Worm (Caenorhabditis elegans) whole organism, L3 larva: ENCODE results near the gene ZK662.5.

Experiments used
- R02D3.7 ChIP-seq: fragments of 150-350 bp; optimal IDR thresholded peaks from 2 replicates; lab custom pipeline; 2014; ENCODE audit warnings: missing biosample characterization, missing genetic modification characterization
- ZK546.5 ChIP-seq: sonication (generic microtip); optimal IDR thresholded peaks from 2 replicates; lab custom pipeline; 2017; ENCODE audit warnings: missing biosample characterization, missing genetic modification characterization
- aly-2 ChIP-seq: fragments of 150-350 bp; optimal IDR thresholded peaks from 2 replicates; lab custom pipeline; 2014; ENCODE audit warnings: missing biosample characterization, missing genetic modification characterization
- ama-1 ChIP-seq: fragments of 150-350 bp; optimal IDR thresholded peaks from 2 replicates; lab custom pipeline; 2018
- ceh-16 ChIP-seq: sonication (generic microtip); optimal IDR thresholded peaks from 2 replicates; lab custom pipeline; 2017; ENCODE audit warnings: missing biosample characterization, missing genetic modification characterization
- ceh-28 ChIP-seq: fragments of 150-350 bp; optimal IDR thresholded peaks from 2 replicates; lab custom pipeline; 2014; ENCODE audit warnings: missing biosample characterization, missing genetic modification reagents, missing genetic modification characterization
- ceh-82 ChIP-seq: fragments of 150-350 bp; optimal IDR thresholded peaks from 2 replicates; lab custom pipeline; 2014; ENCODE audit warnings: missing biosample characterization, missing genetic modification characterization
- ceh-9 ChIP-seq: sonication (generic microtip); optimal IDR thresholded peaks from 2 replicates; lab custom pipeline; 2018; ENCODE audit warnings: missing biosample characterization, missing genetic modification characterization
- daf-12 ChIP-seq: fragments of 150-350 bp; optimal IDR thresholded peaks from 2 replicates; lab custom pipeline; 2014; ENCODE audit warnings: missing biosample characterization, missing genetic modification reagents, missing genetic modification characterization
- egl-27 ChIP-seq: sonication (generic microtip); optimal IDR thresholded peaks from 4 replicates; lab custom pipeline; 2017; ENCODE audit warnings: missing biosample characterization, missing genetic modification reagents, missing genetic modification characterization
- egl-5 ChIP-seq: fragments of 150-350 bp; optimal IDR thresholded peaks from 2 replicates; lab custom pipeline; 2017; ENCODE audit warnings: missing biosample characterization, missing genetic modification reagents, missing genetic modification characterization, inconsistent platforms
- elt-1 ChIP-seq: fragments of 150-350 bp; optimal IDR thresholded peaks from 2 replicates; lab custom pipeline; 2014; ENCODE audit warnings: missing biosample characterization, missing genetic modification characterization
- elt-2 ChIP-seq: sonication (generic microtip); optimal IDR thresholded peaks from 2 replicates; lab custom pipeline; 2016; ENCODE audit warnings: missing genetic modification reagents, mild to moderate bottlenecking, missing genetic modification characterization, missing compliant biosample characterization
- elt-3 ChIP-seq, 3 experiments: fragments of 150-350 bp in 1 of 3; sonication (generic microtip) in 2 of 3; optimal IDR thresholded peaks; 2 replicates in 2 of 3; 4 replicates in 1 of 3; lab custom pipeline; 2014 to 2017; ENCODE audit warnings: missing biosample characterization in 3 of 3, missing genetic modification characterization in 3 of 3
- eor-1 ChIP-seq, 2 experiments: fragments of 150-350 bp; optimal IDR thresholded peaks; 2 replicates each; lab custom pipeline; 2014 to 2018; ENCODE audit warnings: missing biosample characterization in 2 of 2, missing genetic modification characterization in 2 of 2
- fkh-10 ChIP-seq: sonication (generic microtip); optimal IDR thresholded peaks from 2 replicates; lab custom pipeline; 2017; ENCODE audit warnings: missing biosample characterization, missing genetic modification reagents, missing genetic modification characterization
- fkh-2 ChIP-seq: fragments of 150-350 bp; optimal IDR thresholded peaks from 2 replicates; lab custom pipeline; 2014; ENCODE audit warnings: missing biosample characterization, missing genetic modification reagents, missing genetic modification characterization
- fos-1 ChIP-seq: fragments of 150-350 bp; optimal IDR thresholded peaks from 2 replicates; lab custom pipeline; 2014; ENCODE audit warnings: missing biosample characterization, missing genetic modification characterization
- hmg-11 ChIP-seq: sonication (generic microtip); optimal IDR thresholded peaks from 2 replicates; lab custom pipeline; 2016; ENCODE audit warnings: missing genetic modification characterization, missing compliant biosample characterization
- jun-1 ChIP-seq: fragments of 150-350 bp; optimal IDR thresholded peaks from 2 replicates; lab custom pipeline; 2014; ENCODE audit warnings: missing biosample characterization, missing genetic modification reagents, missing genetic modification characterization
- lin-15B ChIP-seq: fragments of 150-350 bp; optimal IDR thresholded peaks from 2 replicates; lab custom pipeline; 2014; ENCODE audit warnings: missing biosample characterization, missing genetic modification characterization
- lin-39 ChIP-seq: fragments of 150-350 bp; optimal IDR thresholded peaks from 2 replicates; lab custom pipeline; 2018; ENCODE audit warnings: missing biosample characterization, missing genetic modification reagents, missing genetic modification characterization
- lsy-12 ChIP-seq: sonication (generic microtip); optimal IDR thresholded peaks from 2 replicates; lab custom pipeline; 2016; ENCODE audit warnings: mild to moderate bottlenecking, missing genetic modification characterization, missing compliant biosample characterization
- mdl-1 ChIP-seq: fragments of 150-350 bp; optimal IDR thresholded peaks from 2 replicates; lab custom pipeline; 2014; ENCODE audit warnings: missing biosample characterization, missing genetic modification characterization
- mml-1 ChIP-seq: fragments of 150-350 bp; sonication (generic microtip); optimal IDR thresholded peaks from 3 replicates; lab custom pipeline; 2014; ENCODE audit warnings: missing biosample characterization, missing genetic modification characterization
- nfya-1 ChIP-seq: sonication (generic microtip); optimal IDR thresholded peaks from 2 replicates; lab custom pipeline; 2017; ENCODE audit warnings: missing genetic modification characterization, mild to moderate bottlenecking, missing compliant biosample characterization, antibody characterized with exemption, moderate library complexity; ENCODE audit not compliant: insufficient read depth
- nhr-11 ChIP-seq: fragments of 150-350 bp; optimal IDR thresholded peaks from 2 replicates; lab custom pipeline; 2014; ENCODE audit warnings: missing biosample characterization, missing genetic modification characterization
- nhr-12 ChIP-seq: fragments of 150-350 bp; optimal IDR thresholded peaks from 2 replicates; lab custom pipeline; 2014; ENCODE audit warnings: missing biosample characterization, missing genetic modification characterization
- nhr-23 ChIP-seq: fragments of 150-350 bp; optimal IDR thresholded peaks from 2 replicates; lab custom pipeline; 2014; ENCODE audit warnings: missing biosample characterization, missing genetic modification reagents, missing genetic modification characterization
- nhr-237 ChIP-seq: fragments of 150-350 bp; optimal IDR thresholded peaks from 2 replicates; lab custom pipeline; 2014; ENCODE audit warnings: missing biosample characterization, missing genetic modification characterization
- nhr-25 ChIP-seq: sonication (generic microtip); optimal IDR thresholded peaks from 2 replicates; lab custom pipeline; 2017; ENCODE audit warnings: missing biosample characterization, missing genetic modification characterization
- nhr-28 ChIP-seq: fragments of 150-350 bp; optimal IDR thresholded peaks from 2 replicates; lab custom pipeline; 2014; ENCODE audit warnings: missing biosample characterization, missing genetic modification characterization
- nhr-43 ChIP-seq: sonication (generic microtip); optimal IDR thresholded peaks from 2 replicates; lab custom pipeline; 2016; ENCODE audit warnings: mild to moderate bottlenecking, missing genetic modification characterization, missing compliant biosample characterization; ENCODE audit not compliant: poor library complexity, severe bottlenecking
- nhr-67 ChIP-seq: fragments of 150-350 bp; optimal IDR thresholded peaks from 2 replicates; lab custom pipeline; 2014; ENCODE audit warnings: missing biosample characterization, missing genetic modification characterization
- nhr-76 ChIP-seq: fragments of 150-350 bp; sonication (generic microtip); optimal IDR thresholded peaks from 5 replicates; lab custom pipeline; 2014; ENCODE audit warnings: missing biosample characterization, missing genetic modification characterization
- nhr-77 ChIP-seq: fragments of 150-350 bp; optimal IDR thresholded peaks from 2 replicates; lab custom pipeline; 2014; ENCODE audit warnings: missing biosample characterization, missing genetic modification characterization
- pha-4 ChIP-seq: fragments of 150-350 bp; optimal IDR thresholded peaks from 2 replicates; lab custom pipeline; 2014; ENCODE audit warnings: missing biosample characterization, missing genetic modification reagents, missing genetic modification characterization
- pqm-1 ChIP-seq: fragments of 150-350 bp; optimal IDR thresholded peaks from 2 replicates; lab custom pipeline; 2017; ENCODE audit warnings: missing biosample characterization, missing genetic modification characterization, inconsistent platforms
- sea-2 ChIP-seq: fragments of 150-350 bp; sonication (generic microtip); optimal IDR thresholded peaks from 4 replicates; lab custom pipeline; 2014; ENCODE audit warnings: missing biosample characterization, missing genetic modification reagents, missing genetic modification characterization
- skn-1 ChIP-seq: fragments of 150-350 bp; optimal IDR thresholded peaks from 2 replicates; lab custom pipeline; 2014; ENCODE audit warnings: missing biosample characterization, missing genetic modification characterization
- snpc-4 ChIP-seq: fragments of 150-350 bp; optimal IDR thresholded peaks from 2 replicates; lab custom pipeline; 2014; ENCODE audit warnings: missing biosample characterization, missing genetic modification characterization
- tbx-2 ChIP-seq: sonication (generic microtip); optimal IDR thresholded peaks from 2 replicates; lab custom pipeline; 2016; ENCODE audit warnings: mild to moderate bottlenecking, missing genetic modification characterization, missing compliant biosample characterization
- unc-39 ChIP-seq: sonication (generic microtip); optimal IDR thresholded peaks from 4 replicates; lab custom pipeline; 2017; ENCODE audit warnings: missing biosample characterization, missing genetic modification characterization
- unc-62 ChIP-seq: fragments of 150-350 bp; sonication (generic microtip); optimal IDR thresholded peaks from 4 replicates; lab custom pipeline; 2014; ENCODE audit warnings: missing biosample characterization, missing genetic modification reagents, missing genetic modification characterization
- zag-1 ChIP-seq: fragments of 150-350 bp; optimal IDR thresholded peaks from 2 replicates; lab custom pipeline; 2014; ENCODE audit warnings: missing biosample characterization, missing genetic modification characterization
- ztf-11 ChIP-seq: fragments of 150-350 bp; optimal IDR thresholded peaks from 2 replicates; lab custom pipeline; 2014; ENCODE audit warnings: missing biosample characterization, missing genetic modification characterization
- ztf-4 ChIP-seq: fragments of 150-350 bp; optimal IDR thresholded peaks from 2 replicates; lab custom pipeline; 2014; ENCODE audit warnings: missing biosample characterization, missing genetic modification characterization

The ZK662.5 gene

DNA sequence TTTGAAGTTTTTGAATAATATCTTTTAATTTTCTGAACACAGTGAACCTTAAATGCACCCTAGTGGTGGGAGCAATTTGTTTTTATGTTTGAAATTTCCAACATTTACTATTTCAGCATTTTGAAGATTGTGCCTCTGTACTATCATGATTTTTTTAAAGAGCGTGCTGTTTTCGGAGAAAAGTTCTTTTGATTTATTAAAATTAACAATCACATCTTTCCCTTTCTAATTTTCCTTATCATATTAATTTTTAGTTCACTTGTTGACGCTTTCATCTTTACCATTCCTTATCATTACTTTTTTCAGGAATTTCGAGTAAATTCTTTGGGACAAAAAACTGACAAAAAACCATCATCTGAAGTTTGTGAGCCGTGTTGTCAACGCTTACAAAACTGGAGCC is 13.5 kb upstream of the ZK662.5 start, which contains the start of gene nhr-48:
Gene nhr-48, plus strand, starts transcription at position 301 of the 400 bp plus-strand sequence.
- no peak for TF ChIP-seq R02D3.7
- TF ChIP-seq daf-12 = no peak
- no peak for TF ChIP-seq ztf-11 (tag; lab: Kevin White, UChicago)
- TF ChIP-seq egl-27 (tag; lab: Kevin White, UChicago) = no peak
- no peak for TF ChIP-seq unc-62 (GFP tag; lab: Kevin White, UChicago)
- TF ChIP-seq jun-1 (tag; lab: Kevin White, UChicago) = no peak
- TF ChIP-seq nhr-43 = no peak
- no peak for TF ChIP-seq nhr-12 (tag; lab: Kevin White, UChicago)
- no peak for TF ChIP-seq nhr-11
- no peak for TF ChIP-seq mml-1
- TF ChIP-seq lin-39 (tag; lab: Kevin White, UChicago) = no peak
- TF ChIP-seq aly-2 = no peak
- no peak for TF ChIP-seq nhr-237
- no peak for TF ChIP-seq sea-2
- no peak for TF ChIP-seq nhr-76 (tag; lab: Kevin White, UChicago)
- no peak for TF ChIP-seq fkh-10 (GFP tag; lab: Kevin White, UChicago)
- no peak for TF ChIP-seq nhr-25 (tag; lab: Kevin White, UChicago)
- TF ChIP-seq egl-5 = no peak
- no peak for TF ChIP-seq hmg-11 (tag; lab: Kevin White, UChicago)

DNA sequence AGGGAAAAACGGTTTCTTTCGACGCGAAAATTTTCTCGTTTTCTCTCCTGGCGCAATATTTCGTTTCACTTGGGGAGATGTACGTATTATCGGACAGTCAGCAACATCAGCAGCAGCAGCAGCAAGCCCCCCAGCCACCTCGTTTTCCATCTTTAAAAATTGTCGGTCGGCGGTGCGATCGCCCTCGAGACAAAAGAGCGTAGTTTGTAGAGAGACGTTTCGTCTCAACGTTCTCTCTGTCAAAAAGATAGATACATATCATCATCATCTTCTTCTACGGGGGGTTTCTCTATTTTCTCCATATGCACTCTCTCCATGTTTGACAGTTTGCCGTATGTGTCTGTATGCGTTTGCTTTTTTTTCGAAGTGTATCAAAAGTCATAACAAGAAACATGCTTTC is 11.9 kb upstream of the ZK662.5 start:
- TF ChIP-seq nhr-12 (tag; lab: Kevin White, UChicago) (no peak), unc-39 (tag; lab: Kevin White, UChicago) (no peak), eor-1 (tag; optimal IDR thresholded peaks at IDR 0.05; lab: Kevin White, UChicago) (no peak), ceh-9 (no peak), ztf-4 (no peak), lin-15B (no peak), nhr-23 (peak; percentile 35), nhr-25 (tag; lab: Kevin White, UChicago) (peak; percentile 72), nhr-67 (tag; lab: Kevin White, UChicago) (no peak), pha-4 (tag; lab: Kevin White, UChicago) (peak; percentile 44), egl-27 (tag; lab: Kevin White, UChicago) (no peak), ztf-11 (tag; lab: Kevin White, UChicago) (no peak), ceh-82 (tag; lab: Kevin White, UChicago) (no peak), sea-2 (no peak), jun-1 (tag; lab: Kevin White, UChicago) (peak; percentile 24), ceh-16 (no peak), fos-1 (tag; lab: Kevin White, UChicago) (no peak), elt-1 (tag; lab: Kevin White, UChicago) (no peak), elt-3 (tag; optimal IDR thresholded peaks at IDR 0.05; lab: Kevin White, UChicago) (no peak), nfya-1 (tag; lab: Kevin White, UChicago) (peak; percentile 16), nhr-237 (no peak), elt-2 (tag; lab: Kevin White, UChicago) (peak; percentile 63), lsy-12 (tag; lab: Kevin White, UChicago) (no peak), skn-1 (tag; lab: Kevin White, UChicago) (no peak), ZK546.5 (tag; lab: Kevin White, UChicago) (no peak), ama-1 (lab: Kevin White, UChicago) (no peak), tbx-2 (no peak), ceh-28 (peak; percentile 25), hmg-11 (tag; lab: Kevin White, UChicago) (peak; percentile 22), unc-62 (GFP tag; lab: Kevin White, UChicago) (no peak), nhr-43 (peak; percentile 72), lin-39 (tag; lab: Kevin White, UChicago) (no peak), daf-12 (no peak), aly-2 (no peak), pqm-1 (peak; percentile 35), snpc-4 (no peak), mdl-1 (tag; lab: Kevin White, UChicago) (no peak), zag-1 (no peak), nhr-28 (tag; lab: Kevin White, UChicago) (no peak), R02D3.7 (peak; percentile 13), nhr-76 (tag; lab: Kevin White, UChicago) (no peak), egl-5 (no peak), fkh-10 (GFP tag; lab: Kevin White, UChicago) (no peak), mml-1 (no peak), nhr-11 (no peak), fkh-2 (tag; lab: Kevin White, UChicago) (no peak), nhr-77 (no peak)
